Worm (Caenorhabditis elegans): ENCODE data around the gene plc-2.

ce11 chrV:15190903-15191302 lies 1.5 kb upstream of the plc-2 start, which contains the start of gene Y75B12B.11:
- TF ChIP-seq ceh-43 (GFP tag; optimal IDR thresholded peaks at IDR 0.05) (peak; percentile 84), unc-62 (GFP tag; optimal IDR thresholded peaks at IDR 0.05) (peak; percentile 24), unc-39 (tag; optimal IDR thresholded peaks at IDR 0.05) (no peak), ces-1 (GFP tag; optimal IDR thresholded peaks at IDR 0.05) (no peak), drap-1 (GFP tag; optimal IDR thresholded peaks at IDR 0.05) (peak; percentile 99), pha-4 (tag; optimal IDR thresholded peaks at IDR 0.05) (peak; percentile 75), nhr-12 (tag; optimal IDR thresholded peaks at IDR 0.05) (no peak)
